Fruit fly (Drosophila melanogaster): ENCODE results near the gene Crtc.

dm6 chr3L:17656716-17657395 lies 12.2 kb downstream of the Crtc start:
- no peak for TF ChIP-seq Myc (optimal IDR thresholded peaks at IDR 0.05)
- TF ChIP-seq h (GFP tag; optimal IDR thresholded peaks at IDR 0.05), result no peak
- TF ChIP-seq dsf (GFP tag; optimal IDR thresholded peaks at IDR 0.05; ENCODE audit: borderline replicate concordance), result no peak
- TF ChIP-seq usp (GFP tag; optimal IDR thresholded peaks at IDR 0.05), result no peak
- TF ChIP-seq brk (GFP tag; optimal IDR thresholded peaks at IDR 0.05), result no peak
- TF ChIP-seq psq (GFP tag; optimal IDR thresholded peaks at IDR 0.05), result no peak
- TF ChIP-seq Abd-B (GFP tag; optimal IDR thresholded peaks at IDR 0.05), result no peak
- TF ChIP-seq lola (GFP tag; optimal IDR thresholded peaks at IDR 0.05), result no peak
- TF ChIP-seq rgr (GFP tag; optimal IDR thresholded peaks at IDR 0.05), result no peak
- no peak for TF ChIP-seq fru (GFP tag; optimal IDR thresholded peaks at IDR 0.05)

All from whole organism, wandering third instar larva.